Worm (Caenorhabditis elegans) whole organism, young adult: ENCODE data around the gene nucb-1.
A peak's percentile ranks its signal among the peaks of the same experiment; 100 is the strongest.

Source experiments
- F10E7.11 ChIP-seq: sonication (generic microtip); optimal IDR thresholded peaks from 2 replicates; lab custom pipeline; 2017; ENCODE audit warnings: mild to moderate bottlenecking, missing genetic modification characterization, moderate library complexity, missing compliant biosample characterization
- F57A8.1 ChIP-seq: fragments of 200-800 bp; sonication (Bioruptor generic); optimal IDR thresholded peaks from 2 replicates; lab custom pipeline; 2018; ENCODE audit warnings: mild to moderate bottlenecking, missing genetic modification characterization, moderate library complexity, missing compliant biosample characterization
- T07F8.4 ChIP-seq: sonication (generic microtip); optimal IDR thresholded peaks from 2 replicates; lab custom pipeline; 2016; ENCODE audit warnings: mild to moderate bottlenecking, missing genetic modification characterization, moderate library complexity, missing compliant biosample characterization
- Y95B8A.8 ChIP-seq: fragments of 200-800 bp; sonication (Bioruptor generic); IDR thresholded peaks from 2 replicates; pipeline ENCODE4 v1.3.6; 2022; ENCODE audit warnings: missing genetic modification reagents, missing genetic modification characterization, missing compliant biosample characterization
- ZK185.1 ChIP-seq: sonication (generic microtip); optimal IDR thresholded peaks from 2 replicates; lab custom pipeline; 2016; ENCODE audit warnings: mild to moderate bottlenecking, missing genetic modification characterization, missing compliant biosample characterization; ENCODE audit not compliant: poor library complexity, severe bottlenecking
- akir-1 ChIP-seq: fragments of 200-800 bp; sonication (Bioruptor generic); optimal IDR thresholded peaks from 2 replicates; lab custom pipeline; 2018; ENCODE audit warnings: mild to moderate bottlenecking, missing genetic modification characterization, moderate library complexity, missing compliant biosample characterization
- ama-1 ChIP-seq, 3 experiments: fragments of 150-350 bp in 1 of 3; sonication (generic microtip) in 2 of 3; optimal IDR thresholded peaks; 2 replicates each; lab custom pipeline; 2014 to 2018; ENCODE audit warnings: missing biosample characterization in 2 of 3, missing genetic modification characterization in 2 of 3, missing genetic modification reagents in 2 of 3
- aptf-3 ChIP-seq: fragments of 200-800 bp; sonication (Bioruptor generic); IDR thresholded peaks from 2 replicates; pipeline ENCODE4 v1.3.6; 2022; ENCODE audit warnings: missing genetic modification characterization, missing compliant biosample characterization
- attf-3 ChIP-seq: fragments of 200-800 bp; sonication (Bioruptor generic); conservative IDR thresholded peaks from 2 replicates; pipeline ENCODE4 v1.3.6; 2022; ENCODE audit warnings: missing genetic modification reagents, missing genetic modification characterization, missing compliant biosample characterization
- attf-6 ChIP-seq: fragments of 200-800 bp; sonication (Bioruptor generic); IDR thresholded peaks from 2 replicates; pipeline ENCODE4 v1.3.6; 2022; ENCODE audit warnings: missing genetic modification reagents, missing genetic modification characterization, missing compliant biosample characterization
- ccch-3 ChIP-seq: fragments of 200-800 bp; sonication (Bioruptor generic); optimal IDR thresholded peaks from 2 replicates; lab custom pipeline; 2018; ENCODE audit warnings: mild to moderate bottlenecking, missing genetic modification characterization, missing compliant biosample characterization
- cebp-2 ChIP-seq: fragments of 200-800 bp; sonication (Bioruptor generic); IDR thresholded peaks from 2 replicates; pipeline ENCODE4 v1.3.6; 2022; ENCODE audit warnings: missing genetic modification characterization, missing compliant biosample characterization
- ceh-100 ChIP-seq: fragments of 200-800 bp; sonication (Bioruptor generic); IDR thresholded peaks from 2 replicates; pipeline ENCODE4 v1.3.6; 2022; ENCODE audit warnings: missing genetic modification reagents, missing genetic modification characterization, missing compliant biosample characterization
- ceh-27 ChIP-seq: fragments of 200-800 bp; sonication (Bioruptor generic); optimal IDR thresholded peaks from 2 replicates; lab custom pipeline; 2018; ENCODE audit warnings: mild to moderate bottlenecking, missing genetic modification characterization, moderate library complexity, missing compliant biosample characterization
- ets-4 ChIP-seq: fragments of 200-800 bp; sonication (Bioruptor generic); optimal IDR thresholded peaks from 2 replicates; lab custom pipeline; 2018; ENCODE audit warnings: mild to moderate bottlenecking, missing genetic modification characterization, missing compliant biosample characterization
- gei-17 ChIP-seq: fragments of 200-800 bp; sonication (Bioruptor generic); optimal IDR thresholded peaks from 2 replicates; lab custom pipeline; 2018; ENCODE audit warnings: mild to moderate bottlenecking, missing genetic modification characterization, missing compliant biosample characterization
- hlh-26 ChIP-seq: fragments of 200-800 bp; sonication (Bioruptor generic); conservative IDR thresholded peaks from 2 replicates; pipeline ENCODE4 v1.3.6; 2022; ENCODE audit warnings: missing genetic modification reagents, missing genetic modification characterization, missing compliant biosample characterization
- hrde-1 ChIP-seq: sonication (generic microtip); optimal IDR thresholded peaks from 2 replicates; lab custom pipeline; 2016; ENCODE audit warnings: missing genetic modification characterization, mild to moderate bottlenecking, missing compliant biosample characterization, moderate library complexity, missing genotype, missing genetic modification reagents, borderline replicate concordance
- hsf-1 ChIP-seq: fragments of 200-800 bp; sonication (Bioruptor generic); IDR thresholded peaks from 2 replicates; pipeline ENCODE4 v1.3.6; 2022; ENCODE audit warnings: missing genetic modification reagents, missing genetic modification characterization, missing compliant biosample characterization
- let-526 ChIP-seq: fragments of 200-800 bp; sonication (Bioruptor generic); IDR thresholded peaks from 2 replicates; pipeline ENCODE4 v1.3.6; 2022; ENCODE audit warnings: missing genetic modification reagents, missing genetic modification characterization, missing compliant biosample characterization
- lin-40 ChIP-seq: sonication (generic microtip); optimal IDR thresholded peaks from 2 replicates; lab custom pipeline; 2016; ENCODE audit warnings: missing genetic modification characterization, mild to moderate bottlenecking, missing compliant biosample characterization, missing genotype, missing genetic modification reagents
- lir-1 ChIP-seq: fragments of 200-800 bp; sonication (Bioruptor generic); conservative IDR thresholded peaks from 2 replicates; pipeline ENCODE4 v1.3.6; 2022; ENCODE audit warnings: missing genetic modification reagents, missing genetic modification characterization, missing compliant biosample characterization
- lsl-1 ChIP-seq: fragments of 200-800 bp; sonication (Bioruptor generic); optimal IDR thresholded peaks from 2 replicates; lab custom pipeline; 2018; ENCODE audit warnings: mild to moderate bottlenecking, missing genetic modification characterization, moderate library complexity, missing compliant biosample characterization
- madf-10 ChIP-seq: sonication (generic microtip); optimal IDR thresholded peaks from 2 replicates; lab custom pipeline; 2016; ENCODE audit warnings: mild to moderate bottlenecking, missing genetic modification characterization, missing compliant biosample characterization
- madf-3 ChIP-seq: fragments of 200-800 bp; sonication (Bioruptor generic); IDR thresholded peaks from 2 replicates; pipeline ENCODE4 v1.3.6; 2022; ENCODE audit warnings: missing genetic modification reagents, missing genetic modification characterization, missing compliant biosample characterization
- madf-8 ChIP-seq: fragments of 200-800 bp; sonication (Bioruptor generic); conservative IDR thresholded peaks from 2 replicates; pipeline ENCODE4 v1.3.6; 2022; ENCODE audit warnings: missing genetic modification reagents, missing genetic modification characterization, missing compliant biosample characterization
- mel-28 ChIP-seq: sonication (generic microtip); optimal IDR thresholded peaks from 2 replicates; lab custom pipeline; 2016; ENCODE audit warnings: borderline replicate concordance, mild to moderate bottlenecking, missing genetic modification characterization, missing compliant biosample characterization
- nhr-80 ChIP-seq: sonication (generic microtip); optimal IDR thresholded peaks from 2 replicates; lab custom pipeline; 2016; ENCODE audit warnings: missing genetic modification characterization, missing compliant biosample characterization
- nhr-90 ChIP-seq: sonication (generic microtip); optimal IDR thresholded peaks from 2 replicates; lab custom pipeline; 2016; ENCODE audit warnings: missing genotype, mild to moderate bottlenecking, missing genetic modification characterization, missing compliant biosample characterization
- rec-8 ChIP-seq, 2 experiments: sonication (generic microtip); optimal IDR thresholded peaks; 2 replicates each; lab custom pipeline; 2016; ENCODE audit warnings: mild to moderate bottlenecking in 2 of 2, missing genetic modification characterization in 2 of 2, missing genetic modification reagents in 2 of 2, missing genotype in 2 of 2, missing biosample characterization in 1 of 2, missing compliant biosample characterization in 1 of 2, moderate library complexity in 1 of 2
- sdz-38 ChIP-seq: sonication (generic microtip); optimal IDR thresholded peaks from 2 replicates; lab custom pipeline; 2016; ENCODE audit warnings: missing genotype, missing genetic modification characterization, missing compliant biosample characterization
- snpc-1.3 ChIP-seq: sonication (generic microtip); optimal IDR thresholded peaks from 2 replicates; lab custom pipeline; 2017; ENCODE audit warnings: missing genetic modification characterization, mild to moderate bottlenecking, missing compliant biosample characterization, antibody characterized with exemption, moderate library complexity, missing genotype, missing genetic modification reagents; ENCODE audit not compliant: insufficient read depth
- snpc-3.4 ChIP-seq: sonication (generic microtip); optimal IDR thresholded peaks from 2 replicates; lab custom pipeline; 2017; ENCODE audit warnings: missing genetic modification characterization, mild to moderate bottlenecking, missing compliant biosample characterization, antibody characterized with exemption, moderate library complexity, missing genotype, missing genetic modification reagents
- snpc-4 ChIP-seq, 5 experiments: fragments of 150-350 bp in 1 of 5; sonication (generic microtip) in 4 of 5; optimal IDR thresholded peaks; 2 replicates each; lab custom pipeline; 2014 to 2018; ENCODE audit warnings: missing genetic modification characterization in 5 of 5, missing biosample characterization in 3 of 5, antibody characterized with exemption in 2 of 5, mild to moderate bottlenecking in 2 of 5, missing compliant biosample characterization in 2 of 5, missing genotype in 2 of 5, moderate library complexity in 2 of 5, missing genetic modification reagents in 1 of 5
- somi-1 ChIP-seq: fragments of 200-800 bp; sonication (Bioruptor generic); optimal IDR thresholded peaks from 2 replicates; lab custom pipeline; 2018; ENCODE audit warnings: mild to moderate bottlenecking, missing genetic modification characterization, missing compliant biosample characterization
- sptf-2 ChIP-seq: fragments of 200-800 bp; sonication (Bioruptor generic); optimal IDR thresholded peaks from 2 replicates; lab custom pipeline; 2018; ENCODE audit warnings: mild to moderate bottlenecking, missing genetic modification characterization, missing compliant biosample characterization
- tbx-9 ChIP-seq: sonication (generic microtip); optimal IDR thresholded peaks from 2 replicates; lab custom pipeline; 2016; ENCODE audit warnings: borderline replicate concordance, missing genetic modification characterization, inconsistent platforms, missing compliant biosample characterization
- unc-62 ChIP-seq: fragments of 150-350 bp; optimal IDR thresholded peaks from 2 replicates; lab custom pipeline; 2014; ENCODE audit warnings: missing biosample characterization, missing genetic modification reagents, missing genetic modification characterization
- ztf-22 ChIP-seq: fragments of 200-800 bp; sonication (Bioruptor generic); optimal IDR thresholded peaks from 2 replicates; lab custom pipeline; 2018; ENCODE audit warnings: mild to moderate bottlenecking, missing genetic modification characterization, moderate library complexity, missing compliant biosample characterization
- ztf-3 ChIP-seq: fragments of 200-800 bp; sonication (Bioruptor generic); optimal IDR thresholded peaks from 2 replicates; lab custom pipeline; 2018; ENCODE audit warnings: mild to moderate bottlenecking, missing genetic modification characterization, missing compliant biosample characterization

Gene nucb-1

ce11 chrX:10204313-10205063 is 7.0 kb downstream of the nucb-1 start:
- TF ChIP-seq unc-62 (GFP tag; lab: Kevin White, UChicago) (peak; percentile 27), attf-3 (no peak)

- TF ChIP-seq sptf-2 (no peak), let-526 (GFP tag; lab: Robert Waterston, UW) (no peak), madf-3 (GFP tag; lab: Robert Waterston, UW) (no peak), ztf-3 (no peak), lir-1 (GFP tag; lab: Robert Waterston, UW) (no peak), F57A8.1 (GFP tag; lab: Kevin White, UChicago) (no peak), tbx-9 (no peak), snpc-3.4 (no peak), Y95B8A.8 (GFP tag; lab: Robert Waterston, UW) (no peak), aptf-3 (GFP tag; lab: Robert Waterston, UW) (no peak), nhr-80 (tag; lab: Kevin White, UChicago) (no peak), akir-1 (GFP tag; lab: Kevin White, UChicago) (no peak), ama-1 (optimal IDR thresholded peaks at IDR 0.05; lab: Kevin White, UChicago) (no peak), ama-1 (GFP tag; optimal IDR thresholded peaks at IDR 0.05; lab: Kevin White, UChicago) (no peak), lin-40 (no peak), mel-28 (no peak), attf-6 (GFP tag; lab: Robert Waterston, UW) (no peak), madf-10 (no peak), lsl-1 (no peak)
Measured at ce11 chrX:10205321-10205720, 7.8 kb downstream of the nucb-1 start, which contains the start of gene sex-1. Gene sex-1, minus strand, starts transcription at chrX:10205421.

DNA sequence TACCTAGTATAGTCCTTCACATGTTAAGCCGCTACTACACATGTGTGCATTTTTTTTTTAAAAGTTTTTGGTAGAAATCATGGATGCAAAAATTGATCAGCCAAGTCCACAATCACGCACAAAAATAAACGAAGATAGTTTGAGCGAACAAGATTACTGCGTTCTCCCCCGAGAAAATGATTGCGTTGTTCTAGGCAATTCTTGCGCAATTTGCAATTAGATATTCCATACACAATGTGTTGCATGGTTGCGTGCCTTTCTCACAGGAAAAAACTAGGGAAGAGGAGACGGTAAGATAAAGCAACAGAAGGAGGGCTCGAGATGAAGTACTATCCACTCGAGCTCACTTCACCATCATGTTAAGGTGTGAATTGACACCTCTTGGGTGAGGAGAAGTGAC is 8.5 kb downstream of the nucb-1 start:
- TF ChIP-seq nhr-90 (tag; lab: Kevin White, UChicago) (no peak), cebp-2 (GFP tag; lab: Robert Waterston, UW) (no peak), ceh-100 (no peak), somi-1 (no peak), ets-4 (GFP tag; lab: Kevin White, UChicago) (no peak), lir-1 (GFP tag; lab: Robert Waterston, UW) (no peak)

DNA sequence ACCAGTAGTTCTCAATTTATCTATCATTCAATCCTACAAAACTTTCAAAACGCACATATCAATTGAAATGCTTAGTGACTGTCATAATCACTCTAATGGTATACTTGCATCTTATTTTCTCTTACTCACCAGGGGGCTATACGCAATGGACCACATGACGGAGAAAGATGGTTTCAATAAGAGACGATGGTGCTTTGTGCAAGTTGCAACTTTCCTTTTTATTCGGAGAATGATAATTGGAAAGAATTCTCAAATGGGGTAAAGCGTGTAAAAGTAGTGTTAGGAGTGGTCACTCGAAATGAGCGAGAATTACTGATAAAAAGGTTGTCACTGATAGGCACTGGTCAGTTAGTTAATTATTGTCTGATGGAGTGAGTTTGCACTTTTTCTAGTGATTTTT is 11.0 kb downstream of the nucb-1 start:
- TF ChIP-seq F10E7.11 (tag; lab: Kevin White, UChicago) = no peak
- TF ChIP-seq ccch-3 = no peak
- no peak for TF ChIP-seq sdz-38 (tag; lab: Kevin White, UChicago)
- no peak for TF ChIP-seq hrde-1 (tag; lab: Kevin White, UChicago)
- no peak for TF ChIP-seq gei-17
- no peak for TF ChIP-seq snpc-1.3 (tag; lab: Kevin White, UChicago)
- TF ChIP-seq snpc-4 (GFP tag; optimal IDR thresholded peaks at IDR 0.05; lab: Kevin White, UChicago) = no peak
- no peak for TF ChIP-seq snpc-4 (tag; optimal IDR thresholded peaks at IDR 0.05; lab: Kevin White, UChicago)
- TF ChIP-seq rec-8 (tag; optimal IDR thresholded peaks at IDR 0.05; lab: Kevin White, UChicago) = no peak
- no peak for TF ChIP-seq ceh-100
- TF ChIP-seq hsf-1 = no peak
- no peak for TF ChIP-seq F57A8.1 (GFP tag; lab: Kevin White, UChicago)
- no peak for TF ChIP-seq cebp-2 (GFP tag; lab: Robert Waterston, UW)
- no peak for TF ChIP-seq hlh-26 (GFP tag; lab: Robert Waterston, UW)
- no peak for TF ChIP-seq ceh-27 (GFP tag; lab: Kevin White, UChicago)
- no peak for TF ChIP-seq T07F8.4 (tag; lab: Kevin White, UChicago)
- no peak for TF ChIP-seq ztf-22 (GFP tag; lab: Kevin White, UChicago)
- TF ChIP-seq unc-62 (GFP tag; lab: Kevin White, UChicago) = no peak
- no peak for TF ChIP-seq ZK185.1 (tag; lab: Kevin White, UChicago)
- TF ChIP-seq lir-1 (GFP tag; lab: Robert Waterston, UW) = no peak
- no peak for TF ChIP-seq madf-8 (GFP tag; lab: Robert Waterston, UW)
